Worm (Caenorhabditis elegans): Measurements from ENCODE around the gene W07B8.4.
A peak's percentile ranks its signal among the peaks of the same experiment; 100 is the strongest.

The W07B8.4 gene

ce11 chrV:1153925-1154324 is 22.2 kb upstream of the W07B8.4 start:
- peak; percentile 22; the same call in 1 of the 2 replicates for TF ChIP-seq lin-38 (GFP tag; IDR thresholded peaks at IDR 0.05)
- TF ChIP-seq ceh-20 (GFP tag; IDR thresholded peaks at IDR 0.05) = 0 out of 2 replicates have a peak, but pooled peaks have one; percentile 44
- TF ChIP-seq mxl-3 (GFP tag; optimal IDR thresholded peaks at IDR 0.05) = peak; percentile 65
- TF ChIP-seq unc-62 (GFP tag; optimal IDR thresholded peaks at IDR 0.05 in 1 of 2) = peak in 1 of 2 experiments; percentile 57
- TF ChIP-seq unc-62 (tag; optimal IDR thresholded peaks at IDR 0.05) = no peak
- TF ChIP-seq unc-130 (GFP tag; optimal IDR thresholded peaks at IDR 0.05) = no peak
- peak in 1 of 2 experiments; percentile 66 for TF ChIP-seq hif-1 (tag; optimal IDR thresholded peaks at IDR 0.05)
- peak; percentile 57 for TF ChIP-seq T26A8.4 (GFP tag; IDR thresholded peaks at IDR 0.05)
- TF ChIP-seq nhr-77 (tag; optimal IDR thresholded peaks at IDR 0.05) = peak; percentile 11
- TF ChIP-seq ctbp-1 (GFP tag; IDR thresholded peaks at IDR 0.05) = peak; percentile 55; the same call in 1 of the 2 replicates
- peak; percentile 60 for TF ChIP-seq hlh-30 (tag; optimal IDR thresholded peaks at IDR 0.05; ENCODE audit: insufficient read depth)
- TF ChIP-seq php-3 (GFP tag; IDR thresholded peaks at IDR 0.05) = 0 out of 2 replicates have a peak, but pooled peaks have one; percentile 22
- peak; percentile 78 for TF ChIP-seq hlh-11 (tag; optimal IDR thresholded peaks at IDR 0.05)
- peak; percentile 28; the same call in 1 of the 2 replicates for TF ChIP-seq snpc-1.2 (GFP tag; IDR thresholded peaks at IDR 0.05)
- peak; percentile 22 for TF ChIP-seq nhr-102 (tag; optimal IDR thresholded peaks at IDR 0.05)
- 0 out of 2 replicates have a peak, but pooled peaks have one; percentile 24 for TF ChIP-seq madf-9 (GFP tag; conservative IDR thresholded peaks at IDR 0.05)
- peak; percentile 72 for TF ChIP-seq dve-1 (tag; optimal IDR thresholded peaks at IDR 0.05; ENCODE audit: insufficient read depth)
- TF ChIP-seq fos-1 (tag; optimal IDR thresholded peaks at IDR 0.05) = no peak
- peak in 1 of 2 experiments; percentile 41 for TF ChIP-seq lsy-2 (tag; optimal IDR thresholded peaks at IDR 0.05)
- 0 out of 2 replicates have a peak, but pooled peaks have one; percentile 20 for TF ChIP-seq arid-1 (GFP tag; conservative IDR thresholded peaks at IDR 0.05)
- TF ChIP-seq ztf-7 (tag; optimal IDR thresholded peaks at IDR 0.05) = no peak
- peak; percentile 65 for TF ChIP-seq mep-1 (tag; optimal IDR thresholded peaks at IDR 0.05)
- peak; percentile 5 for TF ChIP-seq dpl-1 (GFP tag; optimal IDR thresholded peaks at IDR 0.05)
- TF ChIP-seq lir-3 (tag; optimal IDR thresholded peaks at IDR 0.05) = no peak
- TF ChIP-seq hmg-1.1 (GFP tag; IDR thresholded peaks at IDR 0.05) = peak; percentile 75
- TF ChIP-seq F37D6.2 (tag; optimal IDR thresholded peaks at IDR 0.05) = peak; percentile 58
- TF ChIP-seq fkh-10 (GFP tag; optimal IDR thresholded peaks at IDR 0.05) = no peak
- TF ChIP-seq mdl-1 (tag; optimal IDR thresholded peaks at IDR 0.05) = peak in 1 of 2 experiments; percentile 71
- peak; percentile 57; the same call in 1 of the 2 replicates for TF ChIP-seq tra-1 (GFP tag; IDR thresholded peaks at IDR 0.05)
- TF ChIP-seq rbr-2 (tag; optimal IDR thresholded peaks at IDR 0.05) = peak; percentile 67
- peak; percentile 60 for TF ChIP-seq mes-2 (tag; optimal IDR thresholded peaks at IDR 0.05; ENCODE audit: poor library complexity, severe bottlenecking)
- TF ChIP-seq egl-43 (GFP tag; IDR thresholded peaks at IDR 0.05) = peak; percentile 64
- TF ChIP-seq pqm-1 (tag; optimal IDR thresholded peaks at IDR 0.05) = no peak
- peak; percentile 42; the same call in 1 of the 2 replicates for TF ChIP-seq dmd-9 (GFP tag; IDR thresholded peaks at IDR 0.05)
- TF ChIP-seq mdt-29 (GFP tag; IDR thresholded peaks at IDR 0.05) = no peak; the same call in 1 of the 2 replicates
- TF ChIP-seq dmd-6 (GFP tag; IDR thresholded peaks at IDR 0.05) = peak; percentile 49
- TF ChIP-seq nhr-11 (tag; optimal IDR thresholded peaks at IDR 0.05) = peak; percentile 54
- TF ChIP-seq F49E8.2 (tag; optimal IDR thresholded peaks at IDR 0.05; ENCODE audit: borderline replicate concordance) = no peak
- peak in 1 of 2 experiments; percentile 14 for TF ChIP-seq daf-16 (GFP tag; optimal IDR thresholded peaks at IDR 0.05)
- TF ChIP-seq daf-16 (tag; optimal IDR thresholded peaks at IDR 0.05) = peak; percentile 52
- TF ChIP-seq set-16 (GFP tag; IDR thresholded peaks at IDR 0.05) = peak; percentile 67

Measured in whole organism, L4 larva.